Fruit fly (Drosophila melanogaster): ENCODE data around the gene Ac13E.
A peak's percentile ranks its signal among the peaks of the same experiment; 100 is the strongest.

DNA sequence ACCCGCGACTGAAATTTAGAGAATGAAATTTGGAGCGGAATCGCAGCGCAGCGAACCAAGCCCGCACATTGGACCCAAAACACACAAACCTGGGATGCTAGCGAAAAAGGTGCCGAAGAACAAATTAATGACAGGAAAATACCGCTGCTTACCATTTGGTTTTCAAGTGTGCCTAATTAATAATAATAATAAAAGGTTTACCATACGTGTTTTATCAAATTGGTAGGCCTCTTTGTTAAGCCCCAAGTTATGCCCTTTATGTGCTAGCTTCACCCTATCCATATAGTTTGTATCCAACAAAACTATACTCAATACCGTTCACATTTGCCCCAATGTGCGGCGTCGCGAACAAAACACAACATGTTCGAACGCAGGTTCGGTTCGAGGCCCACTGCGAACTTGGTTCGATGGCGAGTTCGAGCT, at the start of gene Ac13E:
- TF ChIP-seq pdm3 (GFP tag; optimal IDR thresholded peaks at IDR 0.05): peak; percentile 92
- TF ChIP-seq CG6792 (GFP tag; optimal IDR thresholded peaks at IDR 0.05): peak; percentile 93
- peak; percentile 85 to 93 for TF ChIP-seq ss (GFP tag; optimal IDR thresholded peaks at IDR 0.05)
- TF ChIP-seq OdsH (GFP tag; optimal IDR thresholded peaks at IDR 0.05): peak; percentile 93
- TF ChIP-seq vri (GFP tag; optimal IDR thresholded peaks at IDR 0.05): peak; percentile 89
- TF ChIP-seq CG4318 (GFP tag; optimal IDR thresholded peaks at IDR 0.05): peak; percentile 91

Measured in whole organism, prepupa.